Worm (Caenorhabditis elegans) whole organism, mixed stage, embryonic: ENCODE measurements around the gene ZC373.5.

Source experiments
- blmp-1 ChIP-seq: fragments of 150-350 bp; optimal IDR thresholded peaks from 2 replicates; lab custom pipeline; 2014; ENCODE audit warnings: missing biosample characterization, missing genetic modification characterization
- ces-1 ChIP-seq: fragments of 150-350 bp; optimal IDR thresholded peaks from 2 replicates; lab custom pipeline; 2014; ENCODE audit warnings: missing biosample characterization, missing genetic modification reagents, missing genetic modification characterization
- elt-3 ChIP-seq: fragments of 150-350 bp; optimal IDR thresholded peaks from 2 replicates; lab custom pipeline; 2014; ENCODE audit warnings: missing biosample characterization, missing genetic modification characterization
- lin-32 ChIP-seq: fragments of 200-800 bp; sonication (Bioruptor generic); optimal IDR thresholded peaks from 2 replicates; lab custom pipeline; 2018; ENCODE audit warnings: mild to moderate bottlenecking, missing genetic modification characterization, missing compliant biosample characterization
- nhr-12 ChIP-seq: fragments of 150-350 bp; optimal IDR thresholded peaks from 2 replicates; lab custom pipeline; 2014; ENCODE audit warnings: missing biosample characterization, missing genetic modification characterization
- nhr-237 ChIP-seq: fragments of 150-350 bp; optimal IDR thresholded peaks from 2 replicates; lab custom pipeline; 2014; ENCODE audit warnings: missing biosample characterization, missing genetic modification characterization
- unc-39 ChIP-seq: fragments of 150-350 bp; optimal IDR thresholded peaks from 2 replicates; lab custom pipeline; 2014; ENCODE audit warnings: missing biosample characterization, missing genetic modification characterization

DNA sequence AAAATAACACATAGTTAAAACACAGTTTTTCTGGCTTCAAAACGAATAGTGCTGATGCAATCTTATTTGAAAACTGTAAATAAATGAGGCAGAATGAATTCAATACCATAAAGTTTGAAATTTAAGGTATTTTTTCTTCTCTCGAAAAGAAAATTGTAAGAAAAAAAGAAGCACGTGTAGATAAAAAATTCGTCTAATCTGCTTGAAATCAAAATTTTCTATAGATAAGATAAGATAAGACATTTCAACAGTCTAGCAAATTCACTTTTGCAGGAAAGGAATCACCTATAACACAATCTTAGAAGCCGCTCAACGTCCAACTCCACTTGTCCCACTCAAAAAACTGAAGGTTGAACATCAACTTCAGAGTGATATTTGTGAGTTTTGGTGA is 19.8 kb downstream of the ZC373.5 start:
- TF ChIP-seq ces-1 (GFP tag; lab: Kevin White, UChicago): no peak
- no peak for TF ChIP-seq blmp-1
- TF ChIP-seq unc-39 (tag; lab: Kevin White, UChicago): no peak
- no peak for TF ChIP-seq elt-3
- TF ChIP-seq nhr-12: no peak
- TF ChIP-seq nhr-237 (tag; lab: Kevin White, UChicago): no peak
- TF ChIP-seq lin-32: no peak
